Fruit fly (Drosophila melanogaster) whole organism, embryonic: ENCODE data around the gene dmrt93B.

Experiments
- BEAF-32 ChIP-seq: fragments of 200-800 bp; sonication (Bioruptor generic); optimal IDR thresholded peaks from 3 replicates; lab custom pipeline; 2017; ENCODE audit warnings: missing biosample characterization, missing genetic modification characterization, mild to moderate bottlenecking, moderate library complexity, missing genetic modification reagents
- CG10366 ChIP-seq: fragments of 200-800 bp; sonication (Bioruptor generic); IDR thresholded peaks from 2 replicates; pipeline ENCODE4 v1.3.6; 2022; ENCODE audit warnings: missing biosample characterization, missing genetic modification characterization
- CG10462 ChIP-seq: fragments of 200-800 bp; sonication (Bioruptor generic); optimal IDR thresholded peaks from 2 replicates; lab custom pipeline; 2016; ENCODE audit warnings: missing biosample characterization, missing genetic modification characterization
- CG11560 ChIP-seq: fragments of 200-800 bp; sonication (Bioruptor generic); IDR thresholded peaks from 3 replicates; pipeline ENCODE4 v1.3.6; 2022; ENCODE audit warnings: missing biosample characterization, missing genetic modification characterization
- CG12659 ChIP-seq: fragments of 200-800 bp; sonication (Bioruptor generic); optimal IDR thresholded peaks from 3 replicates; lab custom pipeline; 2017; ENCODE audit warnings: mild to moderate bottlenecking, missing biosample characterization, missing genetic modification reagents, missing genetic modification characterization
- CG16815 ChIP-seq: fragments of 200-800 bp; sonication (Bioruptor generic); optimal IDR thresholded peaks from 3 replicates; lab custom pipeline; 2017; ENCODE audit warnings: missing biosample characterization, mild to moderate bottlenecking, missing genetic modification characterization
- CG17385 ChIP-seq: fragments of 200-800 bp; sonication (Bioruptor generic); optimal IDR thresholded peaks from 3 replicates; lab custom pipeline; 2018; ENCODE audit warnings: missing biosample characterization, mild to moderate bottlenecking, missing genetic modification characterization
- CG18011 ChIP-seq: fragments of 200-800 bp; sonication (Bioruptor generic); optimal IDR thresholded peaks from 2 replicates; lab custom pipeline; 2017; ENCODE audit warnings: missing biosample characterization, missing genetic modification characterization, mild to moderate bottlenecking, moderate library complexity, missing genotype
- CG18262 ChIP-seq: fragments of 200-800 bp; optimal IDR thresholded peaks from 3 replicates; lab custom pipeline; 2019; ENCODE audit warnings: missing biosample characterization, mild to moderate bottlenecking, missing genetic modification characterization, moderate library complexity
- CG4328 ChIP-seq: fragments of 200-800 bp; sonication (Bioruptor generic); optimal IDR thresholded peaks from 3 replicates; lab custom pipeline; 2017; ENCODE audit warnings: missing biosample characterization, missing genetic modification reagents, missing genetic modification characterization
- CG4854 ChIP-seq: fragments of 200-800 bp; sonication (Bioruptor generic); optimal IDR thresholded peaks from 2 replicates; lab custom pipeline; 2016; ENCODE audit warnings: missing biosample characterization, missing genetic modification characterization, inconsistent platforms
- CG5180 ChIP-seq: fragments of 200-800 bp; sonication (Bioruptor generic); optimal IDR thresholded peaks from 3 replicates; lab custom pipeline; 2017; ENCODE audit warnings: missing biosample characterization, missing genetic modification characterization, mild to moderate bottlenecking, moderate library complexity, missing genetic modification reagents
- CG6175 ChIP-seq: fragments of 200-800 bp; sonication (Bioruptor generic); IDR thresholded peaks from 3 replicates; pipeline ENCODE4 v1.3.6; 2022; ENCODE audit warnings: missing biosample characterization, missing genetic modification characterization
- CG6272 ChIP-seq: fragments of 200-800 bp; sonication (Bioruptor generic); IDR thresholded peaks from 2 replicates; pipeline ENCODE4 v1.3.6; 2022; ENCODE audit warnings: missing biosample characterization, missing genetic modification characterization
- CG8290 ChIP-seq, 3 experiments: fragments of 200-800 bp; sonication (Bioruptor generic); optimal IDR thresholded peaks; 2 replicates each; lab custom pipeline; 2016 to 2019; ENCODE audit warnings: missing biosample characterization in 3 of 3, missing genetic modification characterization in 3 of 3, mild to moderate bottlenecking in 2 of 3, moderate library complexity in 1 of 3
- CG8765 ChIP-seq: fragments of 200-800 bp; sonication (Bioruptor generic); IDR thresholded peaks from 2 replicates; pipeline ENCODE4 v1.3.6; 2022; ENCODE audit warnings: missing biosample characterization, missing genetic modification characterization
- CrebB ChIP-seq: fragments of 200-800 bp; sonication (Bioruptor generic); optimal IDR thresholded peaks from 3 replicates; lab custom pipeline; 2018; ENCODE audit warnings: missing biosample characterization, mild to moderate bottlenecking, missing genetic modification characterization
- Doc3 ChIP-seq: fragments of 200-800 bp; sonication (Bioruptor generic); IDR thresholded peaks from 3 replicates; pipeline ENCODE4 v1.3.6; 2022; ENCODE audit warnings: missing biosample characterization, missing genetic modification characterization; ENCODE audit not compliant: partially characterized antibody
- E2f2 ChIP-seq: fragments of 200-800 bp; sonication (Bioruptor generic); IDR thresholded peaks from 2 replicates; pipeline ENCODE4 v1.3.6; 2022; ENCODE audit warnings: missing biosample characterization, missing genetic modification characterization
- ERR ChIP-seq: fragments of 200-800 bp; sonication (Bioruptor generic); optimal IDR thresholded peaks from 2 replicates; lab custom pipeline; 2016; ENCODE audit warnings: missing biosample characterization, missing genetic modification characterization
- Ets97D ChIP-seq: fragments of 200-800 bp; sonication (Bioruptor generic); optimal IDR thresholded peaks from 3 replicates; lab custom pipeline; 2016; ENCODE audit warnings: missing biosample characterization, missing genetic modification characterization
- Fer3 ChIP-seq: fragments of 200-800 bp; sonication (Bioruptor generic); optimal IDR thresholded peaks from 2 replicates; lab custom pipeline; 2018; ENCODE audit warnings: missing biosample characterization, mild to moderate bottlenecking, missing genetic modification characterization, moderate library complexity
- H2.0 ChIP-seq: fragments of 200-800 bp; sonication (Bioruptor generic); IDR thresholded peaks from 2 replicates; pipeline ENCODE4 v1.3.6; 2022; ENCODE audit warnings: missing biosample characterization, missing genetic modification characterization
- Lpt ChIP-seq: fragments of >200 bp; optimal IDR thresholded peaks from 2 replicates; lab custom pipeline; 2018; ENCODE audit warnings: missing biosample characterization, missing genetic modification characterization
- MBD-R2 ChIP-seq: fragments of 200-800 bp; sonication (Bioruptor generic); IDR thresholded peaks from 2 replicates; pipeline ENCODE4 v1.3.6; 2022; ENCODE audit warnings: missing biosample characterization, missing genetic modification characterization
- Med ChIP-seq: fragments of 200-800 bp; sonication (Bioruptor generic); peaks from one replicate; lab custom pipeline; 2016; ENCODE audit warnings: missing biosample characterization, missing genetic modification characterization, mild to moderate bottlenecking, inconsistent platforms, moderate library complexity
- Meics ChIP-seq: fragments of 200-800 bp; sonication (Bioruptor generic); optimal IDR thresholded peaks from 2 replicates; lab custom pipeline; 2017; ENCODE audit warnings: missing biosample characterization, mild to moderate bottlenecking, missing genetic modification characterization
- Myb ChIP-seq: fragments of 200-800 bp; sonication (Bioruptor generic); optimal IDR thresholded peaks from 2 replicates; lab custom pipeline; 2016; ENCODE audit warnings: missing biosample characterization, missing genetic modification characterization
- NFAT ChIP-seq: fragments of 200-800 bp; sonication (Bioruptor generic); IDR thresholded peaks from 2 replicates; pipeline ENCODE4 v1.3.6; 2022; ENCODE audit warnings: missing biosample characterization, missing genetic modification characterization
- Xbp1 ChIP-seq: fragments of 200-800 bp; sonication (Bioruptor generic); optimal IDR thresholded peaks from 3 replicates; lab custom pipeline; 2016; ENCODE audit warnings: missing biosample characterization, mild to moderate bottlenecking, missing genetic modification characterization
- bab2 ChIP-seq: fragments of 200-800 bp; sonication (Bioruptor generic); optimal IDR thresholded peaks from 2 replicates; lab custom pipeline; 2016; ENCODE audit warnings: missing biosample characterization, missing genetic modification characterization
- chif ChIP-seq, 2 experiments: fragments of 200-800 bp; sonication (Bioruptor generic); optimal IDR thresholded peaks; 3 replicates each; lab custom pipeline; 2016; ENCODE audit warnings: missing biosample characterization in 2 of 2, missing genetic modification characterization in 2 of 2
- fu2 ChIP-seq: fragments of 200-800 bp; sonication (Bioruptor generic); optimal IDR thresholded peaks from 2 replicates; lab custom pipeline; 2016; ENCODE audit warnings: missing biosample characterization, missing genetic modification characterization
- gcm2 ChIP-seq: fragments of 200-800 bp; sonication (Bioruptor generic); optimal IDR thresholded peaks from 2 replicates; lab custom pipeline; 2016; ENCODE audit warnings: missing biosample characterization, missing genetic modification characterization
- gem ChIP-seq: fragments of 200-800 bp; sonication (Bioruptor generic); optimal IDR thresholded peaks from 2 replicates; lab custom pipeline; 2019; ENCODE audit warnings: missing biosample characterization, mild to moderate bottlenecking, missing genetic modification characterization, moderate library complexity
- insv ChIP-seq, 2 experiments: fragments of 200-800 bp; sonication (Bioruptor generic); optimal IDR thresholded peaks; 3 replicates each; lab custom pipeline; 2016 to 2018; ENCODE audit warnings: missing biosample characterization in 2 of 2, missing genetic modification characterization in 2 of 2
- otp ChIP-seq: fragments of 200-800 bp; sonication (Bioruptor generic); IDR thresholded peaks from 3 replicates; pipeline ENCODE4, ENCODE4 v1.3.6; 2022; ENCODE audit warnings: missing biosample characterization, missing genetic modification characterization
- pzg ChIP-seq: fragments of 200-800 bp; sonication (Bioruptor generic); optimal IDR thresholded peaks from 3 replicates; lab custom pipeline; 2018; ENCODE audit warnings: missing biosample characterization, mild to moderate bottlenecking, missing genetic modification characterization, moderate library complexity
- row ChIP-seq: fragments of 200-800 bp; sonication (Bioruptor generic); IDR thresholded peaks from 3 replicates; pipeline ENCODE4 v1.3.6; 2022; ENCODE audit warnings: missing biosample characterization, missing genetic modification characterization
- sens-2 ChIP-seq: fragments of 200-800 bp; sonication (Bioruptor generic); IDR thresholded peaks from 2 replicates; pipeline ENCODE4 v1.3.6; 2022; ENCODE audit warnings: missing biosample characterization, missing genetic modification characterization
- sna ChIP-seq: fragments of 200-800 bp; sonication (Bioruptor generic); IDR thresholded peaks from 2 replicates; pipeline ENCODE4 v1.3.6; 2022; ENCODE audit warnings: missing biosample characterization, missing genetic modification characterization; ENCODE audit not compliant: partially characterized antibody
- stwl ChIP-seq: fragments of 200-800 bp; sonication (Bioruptor generic); optimal IDR thresholded peaks from 3 replicates; lab custom pipeline; 2018; ENCODE audit warnings: missing biosample characterization, mild to moderate bottlenecking, missing genetic modification characterization, moderate library complexity
- tll ChIP-seq, 2 experiments: fragments of 200-800 bp in 1 of 2; fragments of >200 bp in 1 of 2; sonication (Bioruptor generic) in 1 of 2; optimal IDR thresholded peaks; 2 replicates each; lab custom pipeline; 2017 to 2019; ENCODE audit warnings: missing biosample characterization in 2 of 2, missing genetic modification characterization in 2 of 2, mild to moderate bottlenecking in 1 of 2, moderate library complexity in 1 of 2
- trem ChIP-seq: fragments of 200-800 bp; optimal IDR thresholded peaks from 3 replicates; lab custom pipeline; 2019; ENCODE audit warnings: missing biosample characterization, mild to moderate bottlenecking, missing genetic modification characterization, moderate library complexity
- tx ChIP-seq: fragments of 200-800 bp; sonication (Bioruptor generic); optimal IDR thresholded peaks from 2 replicates; lab custom pipeline; 2016; ENCODE audit warnings: missing biosample characterization, missing genetic modification characterization
- vnd ChIP-seq: fragments of 200-800 bp; sonication (Bioruptor generic); IDR thresholded peaks from 3 replicates; pipeline ENCODE4 v1.3.6; 2022; ENCODE audit warnings: missing biosample characterization, missing genetic modification characterization; ENCODE audit not compliant: partially characterized antibody
- wor ChIP-seq: fragments of 200-800 bp; sonication (Bioruptor generic); IDR thresholded peaks from 2 replicates; pipeline ENCODE4 v1.3.6; 2022; ENCODE audit warnings: missing biosample characterization, missing genetic modification characterization
- yki ChIP-seq: fragments of >200 bp; optimal IDR thresholded peaks from 3 replicates; lab custom pipeline; 2018
- zen2 ChIP-seq: fragments of 200-800 bp; sonication (Bioruptor generic); IDR thresholded peaks from 3 replicates; pipeline ENCODE4 v1.3.6; 2022; ENCODE audit warnings: missing biosample characterization, missing genetic modification characterization; ENCODE audit not compliant: partially characterized antibody
- zf30C ChIP-seq: fragments of 200-800 bp; sonication (Bioruptor generic); optimal IDR thresholded peaks from 3 replicates; lab custom pipeline; 2018; ENCODE audit warnings: missing biosample characterization, mild to moderate bottlenecking, missing genetic modification characterization

The dmrt93B gene

DNA sequence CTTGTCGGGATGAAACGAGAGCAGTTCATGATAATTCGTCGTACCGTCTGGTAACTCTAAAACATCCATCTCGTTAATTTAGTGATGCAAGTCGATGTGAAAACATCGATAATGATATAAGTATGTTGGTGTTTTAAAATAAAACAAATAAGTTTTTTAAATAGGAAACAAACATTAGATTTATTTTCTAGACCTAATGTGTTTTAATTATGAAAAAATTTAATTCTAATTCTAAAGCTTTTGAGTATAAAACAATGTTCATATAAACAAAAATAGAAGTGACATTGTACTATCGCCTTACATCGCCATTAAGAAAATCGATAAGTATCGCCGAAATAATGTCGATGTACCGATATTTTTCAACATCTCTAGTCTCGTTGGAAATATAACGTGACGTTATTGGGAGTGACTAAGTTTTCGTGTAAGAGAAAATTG is 37.3 kb downstream of the dmrt93B start, which contains the start of gene Rab11 (continued):
- TF ChIP-seq CG10462 (GFP tag; lab: Kevin White, UChicago) = peak; percentile 2
- TF ChIP-seq sens-2 (GFP tag; lab: Robert Waterston, UW) = no peak
- peak; percentile 55 for TF ChIP-seq CG4328 (GFP tag; lab: Kevin White, UChicago)
- no peak for TF ChIP-seq Fer3
- peak; percentile 28 for TF ChIP-seq CG10366
- TF ChIP-seq Meics (GFP tag; lab: Kevin White, UChicago) = peak; percentile 21
- TF ChIP-seq CG8290 (GFP tag; optimal IDR thresholded peaks at IDR 0.05; lab: Kevin White, UChicago) = peak; percentile 68
- TF ChIP-seq CG8290 (tag; optimal IDR thresholded peaks at IDR 0.05; lab: Kevin White, UChicago) = peak; percentile 24 to 68
- TF ChIP-seq CG6175 = no peak
- TF ChIP-seq tll (GFP tag; optimal IDR thresholded peaks at IDR 0.05; lab: Kevin White, UChicago) = peak in 1 of 2 experiments; percentile 11
- peak; percentile 71 for TF ChIP-seq gem (tag; lab: Kevin White, UChicago)
- no peak for TF ChIP-seq gcm2 (GFP tag; lab: Kevin White, UChicago)
- peak in 1 of 2 experiments; percentile 31 for TF ChIP-seq insv (GFP tag; optimal IDR thresholded peaks at IDR 0.05; lab: Kevin White, UChicago)
- TF ChIP-seq fu2 = peak; percentile 20
- peak; percentile 64 for TF ChIP-seq E2f2 (GFP tag; lab: Robert Waterston, UW)
- peak; percentile 58 for TF ChIP-seq pzg (GFP tag; lab: Kevin White, UChicago)
- peak; percentile 38 for TF ChIP-seq trem (tag; lab: Kevin White, UChicago)
- TF ChIP-seq MBD-R2 (GFP tag; lab: Robert Waterston, UW) = 0 out of 2 replicates have a peak, but pooled peaks have one; percentile 15
- TF ChIP-seq Ets97D (GFP tag; lab: Kevin White, UChicago) = peak; percentile 14
- TF ChIP-seq otp (GFP tag; lab: Robert Waterston, UW) = no peak
- no peak for TF ChIP-seq Lpt (GFP tag; lab: Kevin White, UChicago)
- TF ChIP-seq BEAF-32 (GFP tag; lab: Kevin White, UChicago) = peak; percentile 93
- no peak for TF ChIP-seq zf30C (GFP tag; lab: Kevin White, UChicago)
- TF ChIP-seq CG17385 (GFP tag; lab: Kevin White, UChicago) = no peak
- TF ChIP-seq yki (lab: Kevin White, UChicago) = no peak
- peak; percentile 83 for TF ChIP-seq sna (GFP tag; lab: Robert Waterston, UW)
- peak; percentile 63 for TF ChIP-seq CG18262
- TF ChIP-seq CG8765 (GFP tag; lab: Robert Waterston, UW) = 0 out of 2 replicates have a peak, but pooled peaks have one; percentile 14
- peak; percentile 9 for TF ChIP-seq CG18011
- TF ChIP-seq CrebB = no peak
- TF ChIP-seq stwl (tag; lab: Kevin White, UChicago) = peak; percentile 69
- no peak for TF ChIP-seq CG11560 (tag; lab: Robert Waterston, UW)
- TF ChIP-seq ERR = peak; percentile 10
- no peak for TF ChIP-seq CG5180
- TF ChIP-seq CG12659 = peak; percentile 56
- TF ChIP-seq Med (GFP tag; lab: Kevin White, UChicago) = peak; percentile 57
- no peak for TF ChIP-seq wor (GFP tag; lab: Robert Waterston, UW)
- TF ChIP-seq zen2 (GFP tag; lab: Robert Waterston, UW) = peak; percentile 81; the same call in 1 of the 3 replicates
- peak; percentile 93; the same call in 2 of the 3 replicates for TF ChIP-seq Doc3 (GFP tag; lab: Robert Waterston, UW)
- peak; percentile 91 for TF ChIP-seq vnd
- peak; percentile 43; the same call in 1 of the 2 replicates for TF ChIP-seq NFAT (GFP tag; lab: Robert Waterston, UW)
- peak; percentile 34; the same call in 1 of the 2 replicates for TF ChIP-seq CG6272 (GFP tag; lab: Robert Waterston, UW)
- peak; percentile 28 for TF ChIP-seq bab2 (GFP tag; lab: Kevin White, UChicago)
- no peak for TF ChIP-seq Myb (GFP tag; lab: Kevin White, UChicago)
- peak; percentile 8 for TF ChIP-seq CG4854
- peak; percentile 71 for TF ChIP-seq Xbp1 (GFP tag; lab: Kevin White, UChicago)
- peak; percentile 3 for TF ChIP-seq CG16815
- TF ChIP-seq H2.0 (GFP tag; lab: Robert Waterston, UW) = no peak
- TF ChIP-seq chif (GFP tag; optimal IDR thresholded peaks at IDR 0.05; lab: Kevin White, UChicago) = peak in 1 of 2 experiments; percentile 41
- peak; percentile 8 for TF ChIP-seq tx
- TF ChIP-seq row = peak; percentile 83
